Fruit fly (Drosophila melanogaster) whole organism, wandering third instar larva: ENCODE results near the gene CG7768.

Experiments
- Abd-B ChIP-seq: fragments of >200 bp; optimal IDR thresholded peaks from 2 replicates; lab custom pipeline; 2017; ENCODE audit warnings: missing biosample characterization, missing genetic modification characterization
- GATAd ChIP-seq: sonication (Bioruptor generic); optimal IDR thresholded peaks from 2 replicates; lab custom pipeline; 2016; ENCODE audit warnings: missing biosample characterization, missing genetic modification characterization
- HLH106 ChIP-seq: fragments of 200-800 bp; optimal IDR thresholded peaks from 3 replicates; lab custom pipeline; 2019; ENCODE audit warnings: missing biosample characterization, mild to moderate bottlenecking, missing genetic modification characterization, moderate library complexity
- ey ChIP-seq: fragments of 200-800 bp; sonication (Bioruptor generic); optimal IDR thresholded peaks from 2 replicates; lab custom pipeline; 2016; ENCODE audit warnings: missing biosample characterization, missing genetic modification characterization
- psq ChIP-seq: fragments of 200-800 bp; sonication (Bioruptor generic); optimal IDR thresholded peaks from 3 replicates; lab custom pipeline; 2017; ENCODE audit warnings: missing biosample characterization, mild to moderate bottlenecking, missing genetic modification characterization, moderate library complexity
- sv ChIP-seq: fragments of 200-800 bp; sonication (Bioruptor generic); optimal IDR thresholded peaks from 3 replicates; lab custom pipeline; 2016; ENCODE audit warnings: missing biosample characterization, missing genetic modification characterization

DNA sequence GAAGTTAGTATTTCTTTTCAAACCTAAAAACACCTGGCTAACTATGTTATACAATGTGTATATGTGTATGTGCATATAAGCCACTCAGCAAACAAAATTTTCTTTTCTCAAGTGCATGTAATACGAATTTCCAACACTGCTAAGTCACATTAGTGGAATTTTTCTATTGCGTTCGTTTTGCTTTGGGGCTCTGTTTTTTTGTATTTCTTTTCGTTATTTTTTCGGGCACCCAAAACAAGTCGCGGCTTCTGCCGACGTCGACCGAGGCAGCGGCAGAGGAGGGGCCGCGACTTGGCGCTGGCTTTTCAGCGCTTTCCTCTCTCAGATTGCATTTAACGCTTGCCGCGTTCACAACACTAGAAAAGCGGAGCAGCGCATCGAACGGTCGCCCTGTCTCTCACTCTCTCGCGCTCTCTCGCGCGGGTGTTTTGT, 1.4 kb downstream of the CG7768 start:
- TF ChIP-seq Abd-B: no peak
- TF ChIP-seq GATAd (GFP tag; lab: Kevin White, UChicago): no peak
- TF ChIP-seq psq (GFP tag; lab: Kevin White, UChicago): no peak
- TF ChIP-seq sv (GFP tag; lab: Kevin White, UChicago): no peak
- TF ChIP-seq HLH106 (tag; lab: Kevin White, UChicago): no peak
- TF ChIP-seq ey (GFP tag; lab: Kevin White, UChicago): no peak
